Fruit fly (Drosophila melanogaster) whole organism, embryonic: ENCODE measurements around the gene Ktch.
A peak's percentile ranks its signal among the peaks of the same experiment; 100 is the strongest.

Source experiments
- Bgb ChIP-seq: fragments of 200-800 bp; sonication (Bioruptor generic); IDR thresholded peaks from 2 replicates; pipeline ENCODE4 v1.3.6; 2022; ENCODE audit warnings: missing biosample characterization, missing genetic modification characterization; ENCODE audit not compliant: partially characterized antibody
- CG11247 ChIP-seq: fragments of 200-800 bp; sonication (Bioruptor generic); IDR thresholded peaks from 2 replicates; pipeline ENCODE4 v1.3.6; 2022; ENCODE audit warnings: missing biosample characterization, missing genetic modification characterization
- CG11504 ChIP-seq: fragments of 200-800 bp; sonication (Bioruptor generic); optimal IDR thresholded peaks from 3 replicates; lab custom pipeline; 2019; ENCODE audit warnings: missing biosample characterization, mild to moderate bottlenecking, missing genetic modification characterization, moderate library complexity
- CG12071 ChIP-seq: fragments of 200-800 bp; sonication (Bioruptor generic); optimal IDR thresholded peaks from 3 replicates; lab custom pipeline; 2018; ENCODE audit warnings: missing biosample characterization, mild to moderate bottlenecking, missing genetic modification characterization
- CG12104 ChIP-seq: fragments of 200-800 bp; sonication (Bioruptor generic); optimal IDR thresholded peaks from 3 replicates; lab custom pipeline; 2016; ENCODE audit warnings: missing biosample characterization, missing genetic modification characterization
- CG12236 ChIP-seq: fragments of 200-800 bp; sonication (Bioruptor generic); optimal IDR thresholded peaks from 2 replicates; lab custom pipeline; 2016; ENCODE audit warnings: missing biosample characterization, missing genetic modification characterization
- CG1233 ChIP-seq: fragments of 200-800 bp; sonication (Bioruptor generic); optimal IDR thresholded peaks from 4 replicates; lab custom pipeline; 2018; ENCODE audit warnings: missing biosample characterization, mild to moderate bottlenecking, missing genetic modification characterization
- CG12769 ChIP-seq: fragments of 200-800 bp; sonication (Bioruptor generic); optimal IDR thresholded peaks from 2 replicates; lab custom pipeline; 2019; ENCODE audit warnings: missing biosample characterization, mild to moderate bottlenecking, missing genetic modification characterization, moderate library complexity
- CG13775 ChIP-seq: fragments of 200-800 bp; sonication (Bioruptor generic); optimal IDR thresholded peaks from 3 replicates; lab custom pipeline; 2017; ENCODE audit warnings: missing biosample characterization, mild to moderate bottlenecking, missing genetic modification characterization
- CG13894 ChIP-seq: fragments of 200-800 bp; sonication (Bioruptor generic); optimal IDR thresholded peaks from 3 replicates; lab custom pipeline; 2018; ENCODE audit warnings: missing biosample characterization, mild to moderate bottlenecking, missing genetic modification characterization, moderate library complexity
- CG14014 ChIP-seq: fragments of 200-800 bp; sonication (Bioruptor generic); IDR thresholded peaks from 2 replicates; pipeline ENCODE4 v1.3.6; 2022; ENCODE audit warnings: missing biosample characterization, missing genetic modification characterization
- CG1603 ChIP-seq: fragments of 200-800 bp; sonication (Bioruptor generic); optimal IDR thresholded peaks from 2 replicates; lab custom pipeline; 2019; ENCODE audit warnings: missing biosample characterization, mild to moderate bottlenecking, missing genetic modification characterization, moderate library complexity
- CG1832 ChIP-seq: fragments of 200-800 bp; sonication (Bioruptor generic); optimal IDR thresholded peaks from 2 replicates; lab custom pipeline; 2017; ENCODE audit warnings: missing biosample characterization, mild to moderate bottlenecking, missing genetic modification characterization, inconsistent platforms
- CG2116 ChIP-seq: fragments of 200-800 bp; sonication (Bioruptor generic); optimal IDR thresholded peaks from 3 replicates; lab custom pipeline; 2018; ENCODE audit warnings: missing biosample characterization, mild to moderate bottlenecking, missing genetic modification characterization
- CG2889 ChIP-seq: fragments of 200-800 bp; sonication (Bioruptor generic); IDR thresholded peaks from 3 replicates; pipeline ENCODE4 v1.3.6; 2022; ENCODE audit warnings: missing biosample characterization, missing genetic modification characterization
- CG3847 ChIP-seq: fragments of 200-800 bp; sonication (Bioruptor generic); IDR thresholded peaks from 2 replicates; pipeline ENCODE4 v1.3.6; 2022; ENCODE audit warnings: missing biosample characterization, missing genetic modification characterization
- CG4404 ChIP-seq: fragments of 200-800 bp; sonication (Bioruptor generic); IDR thresholded peaks from 2 replicates; pipeline ENCODE4 v1.3.6; 2022; ENCODE audit warnings: missing biosample characterization, missing genetic modification characterization
- CG4424 ChIP-seq: fragments of 200-800 bp; sonication (Bioruptor generic); optimal IDR thresholded peaks from 3 replicates; lab custom pipeline; 2016; ENCODE audit warnings: missing biosample characterization, missing genetic modification characterization
- CG5953 ChIP-seq: fragments of 200-800 bp; sonication (Bioruptor generic); IDR thresholded peaks from 2 replicates; pipeline ENCODE4 v1.3.6; 2022; ENCODE audit warnings: missing biosample characterization, missing genetic modification characterization
- CG6254 ChIP-seq: fragments of 200-800 bp; sonication (Bioruptor generic); optimal IDR thresholded peaks from 3 replicates; lab custom pipeline; 2017; ENCODE audit warnings: mild to moderate bottlenecking, missing biosample characterization, missing genetic modification reagents, missing genetic modification characterization
- CG7839 ChIP-seq: fragments of 200-800 bp; sonication (Bioruptor generic); optimal IDR thresholded peaks from 3 replicates; lab custom pipeline; 2018; ENCODE audit warnings: missing biosample characterization, mild to moderate bottlenecking, missing genetic modification characterization, moderate library complexity
- CG8765 ChIP-seq: fragments of 200-800 bp; sonication (Bioruptor generic); IDR thresholded peaks from 2 replicates; pipeline ENCODE4 v1.3.6; 2022; ENCODE audit warnings: missing biosample characterization, missing genetic modification characterization
- CoRest ChIP-seq: fragments of 200-800 bp; sonication (Bioruptor generic); optimal IDR thresholded peaks from 3 replicates; lab custom pipeline; 2018; ENCODE audit warnings: missing biosample characterization, mild to moderate bottlenecking, missing genetic modification characterization, moderate library complexity
- D19B ChIP-seq: fragments of 200-800 bp; sonication (Bioruptor generic); optimal IDR thresholded peaks from 2 replicates; lab custom pipeline; 2017; ENCODE audit warnings: missing biosample characterization, mild to moderate bottlenecking, missing genetic modification characterization
- Dref ChIP-seq: fragments of 200-800 bp; sonication (Bioruptor generic); IDR thresholded peaks from 2 replicates; pipeline ENCODE4 v1.3.6; 2022; ENCODE audit warnings: missing biosample characterization, missing genetic modification characterization
- Eip74EF ChIP-seq, 2 experiments: fragments of 200-800 bp in 1 of 2; fragments of >200 bp in 1 of 2; sonication (Bioruptor generic) in 1 of 2; optimal IDR thresholded peaks; 2 replicates each; lab custom pipeline; 2017 to 2019; ENCODE audit warnings: missing biosample characterization in 2 of 2, missing genetic modification characterization in 2 of 2, mild to moderate bottlenecking in 1 of 2, moderate library complexity in 1 of 2
- Fer3 ChIP-seq: fragments of 200-800 bp; sonication (Bioruptor generic); optimal IDR thresholded peaks from 2 replicates; lab custom pipeline; 2018; ENCODE audit warnings: missing biosample characterization, mild to moderate bottlenecking, missing genetic modification characterization, moderate library complexity
- H2.0 ChIP-seq: fragments of 200-800 bp; sonication (Bioruptor generic); IDR thresholded peaks from 2 replicates; pipeline ENCODE4 v1.3.6; 2022; ENCODE audit warnings: missing biosample characterization, missing genetic modification characterization
- HHEX ChIP-seq: fragments of 200-800 bp; sonication (Bioruptor generic); optimal IDR thresholded peaks from 3 replicates; lab custom pipeline; 2017; ENCODE audit warnings: missing biosample characterization, mild to moderate bottlenecking, missing genetic modification characterization, missing genetic modification reagents
- HmgZ ChIP-seq: fragments of 200-800 bp; sonication (Bioruptor generic); optimal IDR thresholded peaks from 2 replicates; lab custom pipeline; 2018; ENCODE audit warnings: missing biosample characterization, mild to moderate bottlenecking, missing genetic modification characterization
- Hr78 ChIP-seq, 2 experiments: fragments of 200-800 bp in 1 of 2; fragments of >200 bp in 1 of 2; sonication (Bioruptor generic) in 1 of 2; optimal IDR thresholded peaks; 2 replicates each; lab custom pipeline; 2017 to 2019; ENCODE audit warnings: missing biosample characterization in 2 of 2, missing genetic modification characterization in 2 of 2, mild to moderate bottlenecking in 1 of 2, moderate library complexity in 1 of 2
- Meics ChIP-seq: fragments of 200-800 bp; sonication (Bioruptor generic); optimal IDR thresholded peaks from 2 replicates; lab custom pipeline; 2017; ENCODE audit warnings: missing biosample characterization, mild to moderate bottlenecking, missing genetic modification characterization
- NC2β ChIP-seq: fragments of 200-800 bp; sonication (Bioruptor generic); optimal IDR thresholded peaks from 2 replicates; lab custom pipeline; 2016; ENCODE audit warnings: missing biosample characterization, missing genetic modification characterization
- Oaz ChIP-seq: fragments of 200-800 bp; sonication (Bioruptor generic); IDR thresholded peaks from 2 replicates; pipeline ENCODE4 v1.3.6; 2022; ENCODE audit warnings: missing biosample characterization, missing genetic modification characterization
- Optix ChIP-seq: fragments of 200-800 bp; sonication (Bioruptor generic); IDR thresholded peaks from 3 replicates; pipeline ENCODE4 v1.3.6; 2022; ENCODE audit warnings: missing biosample characterization, missing genetic modification characterization
- Sin3A ChIP-seq: fragments of >200 bp; optimal IDR thresholded peaks from 2 replicates; lab custom pipeline; 2018
- Xbp1 ChIP-seq: fragments of 200-800 bp; sonication (Bioruptor generic); optimal IDR thresholded peaks from 3 replicates; lab custom pipeline; 2016; ENCODE audit warnings: missing biosample characterization, mild to moderate bottlenecking, missing genetic modification characterization
- al ChIP-seq: fragments of 200-800 bp; sonication (Bioruptor generic); IDR thresholded peaks from 2 replicates; pipeline ENCODE4 v1.3.6; 2022; ENCODE audit warnings: missing biosample characterization, missing genetic modification characterization
- cad ChIP-seq: fragments of >200 bp; optimal IDR thresholded peaks from 2 replicates; lab custom pipeline; 2017; ENCODE audit warnings: missing biosample characterization, missing genetic modification characterization
- cg ChIP-seq: fragments of 200-800 bp; sonication (Bioruptor generic); optimal IDR thresholded peaks from 3 replicates; lab custom pipeline; 2019; ENCODE audit warnings: missing biosample characterization, mild to moderate bottlenecking, missing genetic modification characterization, moderate library complexity
- chm ChIP-seq: fragments of 200-800 bp; sonication (Bioruptor generic); IDR thresholded peaks from 2 replicates; pipeline ENCODE4 v1.3.6; 2022; ENCODE audit warnings: missing biosample characterization, missing genetic modification characterization
- dmrt99B ChIP-seq: fragments of 200-800 bp; sonication (Bioruptor generic); optimal IDR thresholded peaks from 2 replicates; lab custom pipeline; 2018; ENCODE audit warnings: missing biosample characterization, mild to moderate bottlenecking, missing genetic modification characterization, moderate library complexity
- gcm2 ChIP-seq: fragments of 200-800 bp; sonication (Bioruptor generic); optimal IDR thresholded peaks from 2 replicates; lab custom pipeline; 2016; ENCODE audit warnings: missing biosample characterization, missing genetic modification characterization
- hbn ChIP-seq: fragments of 200-800 bp; sonication (Bioruptor generic); IDR thresholded peaks from 2 replicates; pipeline ENCODE4 v1.3.6; 2022; ENCODE audit warnings: missing biosample characterization, missing genetic modification characterization; ENCODE audit not compliant: partially characterized antibody
- hth ChIP-seq: fragments of >200 bp; optimal IDR thresholded peaks from 2 replicates; lab custom pipeline; 2017; ENCODE audit warnings: inconsistent platforms
- pho ChIP-seq: fragments of 200-800 bp; sonication (Bioruptor generic); optimal IDR thresholded peaks from 2 replicates; lab custom pipeline; 2016; ENCODE audit warnings: missing biosample characterization, missing genetic modification characterization
- shn ChIP-seq: fragments of 200-800 bp; sonication (Bioruptor generic); optimal IDR thresholded peaks from 3 replicates; lab custom pipeline; 2016; ENCODE audit warnings: missing biosample characterization, missing genetic modification characterization
- sima ChIP-seq: fragments of 200-800 bp; sonication (Bioruptor generic); optimal IDR thresholded peaks from 2 replicates; lab custom pipeline; 2016; ENCODE audit warnings: missing biosample characterization, missing genetic modification characterization
- sna ChIP-seq: fragments of 200-800 bp; sonication (Bioruptor generic); IDR thresholded peaks from 2 replicates; pipeline ENCODE4 v1.3.6; 2022; ENCODE audit warnings: missing biosample characterization, missing genetic modification characterization; ENCODE audit not compliant: partially characterized antibody
- stc ChIP-seq: fragments of 200-800 bp; sonication (Bioruptor generic); IDR thresholded peaks from 2 replicates; pipeline ENCODE4 v1.3.6; 2022; ENCODE audit warnings: missing biosample characterization, missing genetic modification characterization
- trh ChIP-seq: fragments of 200-800 bp; sonication (Bioruptor generic); optimal IDR thresholded peaks from 2 replicates; lab custom pipeline; 2016; ENCODE audit warnings: missing biosample characterization, missing genetic modification characterization

Gene Ktch

DNA sequence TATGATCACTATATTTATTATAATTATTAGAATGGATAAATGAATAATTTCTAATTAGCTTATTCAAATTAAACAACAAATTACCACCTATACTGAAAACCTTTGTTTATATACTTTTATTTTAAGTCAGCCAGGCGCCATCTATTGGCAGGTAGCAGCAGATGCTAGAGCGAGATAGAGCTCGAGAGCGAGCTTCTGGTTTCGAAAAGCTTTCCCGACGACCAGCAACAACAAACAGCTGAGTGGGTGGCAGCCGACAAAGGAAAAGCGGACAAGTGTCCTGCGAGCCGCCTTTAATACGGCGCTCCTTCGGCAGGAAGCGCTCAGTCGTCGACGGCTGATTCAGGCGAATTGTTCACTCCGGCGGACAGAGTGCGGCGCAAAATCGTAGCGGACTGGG lies 3.6 kb upstream of the Ktch start, which contains the start of gene Gycbeta100B (continued):
- TF ChIP-seq CG12104, result no peak
- 0 out of 2 replicates have a peak, but pooled peaks have one; percentile 12 for TF ChIP-seq H2.0 (GFP tag; lab: Robert Waterston, UW)
- TF ChIP-seq Xbp1, result peak; percentile 44
- TF ChIP-seq CG7839 (tag; lab: Kevin White, UChicago), result peak; percentile 49
- TF ChIP-seq trh (GFP tag; lab: Kevin White, UChicago), result no peak
- TF ChIP-seq Meics, result peak; percentile 73
- TF ChIP-seq CG4404 (GFP tag; lab: Robert Waterston, UW), result no peak
- TF ChIP-seq gcm2 (GFP tag; lab: Kevin White, UChicago), result no peak
- TF ChIP-seq CG1233 (GFP tag; lab: Kevin White, UChicago), result no peak
- TF ChIP-seq sima, result no peak
- no peak for TF ChIP-seq CG2116 (GFP tag; lab: Kevin White, UChicago)
- TF ChIP-seq CG2889 (GFP tag; lab: Robert Waterston, UW), result no peak
- TF ChIP-seq Bgb (GFP tag; lab: Robert Waterston, UW), result no peak; the same call in 1 of the 2 replicates
- no peak for TF ChIP-seq sna
- TF ChIP-seq D19B, result no peak
- TF ChIP-seq CG13775 (GFP tag; lab: Kevin White, UChicago), result peak; percentile 7
- TF ChIP-seq CG8765 (GFP tag; lab: Robert Waterston, UW), result no peak
- no peak for TF ChIP-seq Hr78 (GFP tag; optimal IDR thresholded peaks at IDR 0.05; lab: Kevin White, UChicago)
- TF ChIP-seq HmgZ (tag; lab: Kevin White, UChicago), result no peak
- TF ChIP-seq Sin3A (lab: Kevin White, UChicago), result no peak
- no peak for TF ChIP-seq CG12236 (GFP tag; lab: Kevin White, UChicago)
- TF ChIP-seq shn, result peak; percentile 1
- no peak for TF ChIP-seq stc (GFP tag; lab: Robert Waterston, UW)
- peak; percentile 39 for TF ChIP-seq CG1832
- no peak for TF ChIP-seq CoRest
- peak; percentile 56 for TF ChIP-seq CG4424 (GFP tag; lab: Kevin White, UChicago)
- TF ChIP-seq CG12071 (GFP tag; lab: Kevin White, UChicago), result peak; percentile 73
- no peak for TF ChIP-seq al
- peak; percentile 55 for TF ChIP-seq CG11504 (tag; lab: Kevin White, UChicago)
- TF ChIP-seq pho (GFP tag; lab: Kevin White, UChicago), result no peak
- TF ChIP-seq HHEX (GFP tag; lab: Kevin White, UChicago), result peak; percentile 47
- TF ChIP-seq hbn (GFP tag; lab: Robert Waterston, UW), result no peak
- TF ChIP-seq CG12769 (tag; lab: Kevin White, UChicago), result no peak
- no peak for TF ChIP-seq Eip74EF (GFP tag; optimal IDR thresholded peaks at IDR 0.05; lab: Kevin White, UChicago)
- peak; percentile 29 for TF ChIP-seq dmrt99B (tag; lab: Kevin White, UChicago)
- TF ChIP-seq CG14014, result peak; percentile 40; the same call in 1 of the 2 replicates
- peak; percentile 54; the same call in 1 of the 2 replicates for TF ChIP-seq CG11247 (GFP tag; lab: Robert Waterston, UW)
- TF ChIP-seq CG6254 (GFP tag; lab: Kevin White, UChicago), result peak; percentile 48
- peak; percentile 3 for TF ChIP-seq CG13894 (tag; lab: Kevin White, UChicago)
- TF ChIP-seq Oaz (GFP tag; lab: Robert Waterston, UW), result no peak
- no peak for TF ChIP-seq cg (GFP tag; lab: Kevin White, UChicago)
- TF ChIP-seq Optix (GFP tag; lab: Robert Waterston, UW), result 0 out of 3 replicates have a peak, but pooled peaks have one; percentile 11
- TF ChIP-seq Dref, result no peak
- TF ChIP-seq CG3847 (GFP tag; lab: Robert Waterston, UW), result peak; percentile 25; the same call in 1 of the 2 replicates
- peak; percentile 35 for TF ChIP-seq CG1603
- peak; percentile 30 for TF ChIP-seq Fer3 (tag; lab: Kevin White, UChicago)
- TF ChIP-seq hth, result no peak
- no peak for TF ChIP-seq cad (GFP tag; lab: Kevin White, UChicago)
- TF ChIP-seq chm, result no peak; the same call in 1 of the 2 replicates
- TF ChIP-seq NC2β, result no peak
- no peak for TF ChIP-seq CG5953 (GFP tag; lab: Robert Waterston, UW)
